1 fruit fly cellular context compared by ENCODE assay signal in genomic region chr3L:1628176-1628866, dm6.
TF ChIP-seq lines count a peak whose summit lies in the region.

Gene CG13928, minus strand, starts transcription at chr3L:1628377.

TF ChIP-seq in whole organism, embryonic, 481 proteins besides CTCF, POLR2A, EP300 and RAD21 (continued from another document):
- TF ChIP-seq prd (optimal IDR thresholded peaks at IDR 0.05; lab: Kevin White, UChicago) (no peak), prd (GFP tag; IDR thresholded peaks at IDR 0.05; lab: Robert Waterston, UW) (no peak), Kr (GFP tag; optimal IDR thresholded peaks at IDR 0.05; lab: Kevin White, UChicago) (peak; percentile 44), dm (GFP tag; optimal IDR thresholded peaks at IDR 0.05; lab: Kevin White, UChicago) (no peak), CrebB (tag; optimal IDR thresholded peaks at IDR 0.05; lab: Kevin White, UChicago) (no peak), lola (GFP tag; optimal IDR thresholded peaks at IDR 0.05; lab: Kevin White, UChicago) (no peak), pzg (GFP tag; optimal IDR thresholded peaks at IDR 0.05; lab: Kevin White, UChicago) (peak; percentile 21), Doc2 (GFP tag; IDR thresholded peaks at IDR 0.05; lab: Robert Waterston, UW) (no peak), stc (GFP tag; IDR thresholded peaks at IDR 0.05; lab: Robert Waterston, UW) (no peak), CG34224 (GFP tag; IDR thresholded peaks at IDR 0.05; lab: Robert Waterston, UW; ENCODE audit: partially characterized antibody) (no peak), disco-r (GFP tag; optimal IDR thresholded peaks at IDR 0.05; lab: Kevin White, UChicago) (no peak), Ets97D (GFP tag; optimal IDR thresholded peaks at IDR 0.05; lab: Kevin White, UChicago) (no peak), CG14860 (GFP tag; IDR thresholded peaks at IDR 0.05; lab: Robert Waterston, UW; ENCODE audit: partially characterized antibody) (no peak), toy (GFP tag; IDR thresholded peaks at IDR 0.05; lab: Robert Waterston, UW) (no peak), chn (GFP tag; optimal IDR thresholded peaks at IDR 0.05; lab: Kevin White, UChicago) (no peak), sens-2 (GFP tag; IDR thresholded peaks at IDR 0.05; lab: Robert Waterston, UW) (no peak), CG4730 (GFP tag; IDR thresholded peaks at IDR 0.05; lab: Robert Waterston, UW) (no peak), CG10979 (tag; optimal IDR thresholded peaks at IDR 0.05; lab: Kevin White, UChicago) (no peak), ken (GFP tag; IDR thresholded peaks at IDR 0.05; lab: Robert Waterston, UW) (no peak), CG12071 (GFP tag; optimal IDR thresholded peaks at IDR 0.05; lab: Kevin White, UChicago) (no peak), CG1233 (GFP tag; optimal IDR thresholded peaks at IDR 0.05; lab: Kevin White, UChicago) (no peak), nau (GFP tag; optimal IDR thresholded peaks at IDR 0.05; lab: Kevin White, UChicago) (no peak), CG11093 (GFP tag; IDR thresholded peaks at IDR 0.05; lab: Robert Waterston, UW) (no peak), Hey (tag; optimal IDR thresholded peaks at IDR 0.05; lab: Kevin White, UChicago) (no peak), so (GFP tag; IDR thresholded peaks at IDR 0.05; lab: Robert Waterston, UW) (0 out of 3 replicates have a peak, but pooled peaks have one; percentile 30), CG3726 (GFP tag; IDR thresholded peaks at IDR 0.05; lab: Robert Waterston, UW) (no peak), gfzf (GFP tag; optimal IDR thresholded peaks at IDR 0.05; lab: Kevin White, UChicago) (no peak), CG4617 (GFP tag; optimal IDR thresholded peaks at IDR 0.05; lab: Kevin White, UChicago; ENCODE audit: borderline replicate concordance) (no peak), Dip2 (GFP tag; IDR thresholded peaks at IDR 0.05; lab: Robert Waterston, UW) (no peak), ewg (GFP tag; optimal IDR thresholded peaks at IDR 0.05; lab: Kevin White, UChicago) (peak; percentile 89), zfh2 (GFP tag; optimal IDR thresholded peaks at IDR 0.05; lab: Kevin White, UChicago) (no peak), CG17568 (GFP tag; optimal IDR thresholded peaks at IDR 0.05; lab: Kevin White, UChicago) (no peak), HLH4C (GFP tag; IDR thresholded peaks at IDR 0.05; lab: Robert Waterston, UW; ENCODE audit: partially characterized antibody) (no peak), chm (GFP tag; IDR thresholded peaks at IDR 0.05; lab: Robert Waterston, UW) (no peak), CG33213 (GFP tag; optimal IDR thresholded peaks at IDR 0.05; lab: Kevin White, UChicago) (no peak), CG10147 (GFP tag; optimal IDR thresholded peaks at IDR 0.05; lab: Kevin White, UChicago) (no peak), unpg (GFP tag; optimal IDR thresholded peaks at IDR 0.05; lab: Kevin White, UChicago) (no peak), gce (GFP tag; IDR thresholded peaks at IDR 0.05; lab: Robert Waterston, UW) (no peak), Usf (GFP tag; optimal IDR thresholded peaks at IDR 0.05; lab: Kevin White, UChicago) (no peak), az2 (GFP tag; optimal IDR thresholded peaks at IDR 0.05; lab: Kevin White, UChicago) (no peak), pfk (GFP tag; optimal IDR thresholded peaks at IDR 0.05; lab: Kevin White, UChicago) (no peak), B-H2 (GFP tag; optimal IDR thresholded peaks at IDR 0.05; lab: Kevin White, UChicago) (no peak), her (GFP tag; optimal IDR thresholded peaks at IDR 0.05; lab: Kevin White, UChicago) (no peak), Optix (GFP tag; IDR thresholded peaks at IDR 0.05; lab: Robert Waterston, UW) (no peak), vfl (GFP tag; optimal IDR thresholded peaks at IDR 0.05; lab: Kevin White, UChicago) (no peak), CG16779 (GFP tag; IDR thresholded peaks at IDR 0.05; lab: Robert Waterston, UW) (peak; percentile 87), Fer1 (GFP tag; optimal IDR thresholded peaks at IDR 0.05; lab: Kevin White, UChicago) (peak; percentile 40), eyg (GFP tag; optimal IDR thresholded peaks at IDR 0.05; lab: Kevin White, UChicago) (no peak), lab (GFP tag; optimal IDR thresholded peaks at IDR 0.05; lab: Kevin White, UChicago) (peak; percentile 9), NfI (GFP tag; optimal IDR thresholded peaks at IDR 0.05; lab: Kevin White, UChicago) (no peak), Fer2 (tag; optimal IDR thresholded peaks at IDR 0.05; lab: Kevin White, UChicago) (no peak), CG17612 (GFP tag; IDR thresholded peaks at IDR 0.05; lab: Robert Waterston, UW) (no peak), CG11398 (GFP tag; optimal IDR thresholded peaks at IDR 0.05; lab: Kevin White, UChicago) (no peak), bcd (GFP tag; optimal IDR thresholded peaks at IDR 0.05; lab: Kevin White, UChicago) (peak; percentile 3), Atf-2 (GFP tag; optimal IDR thresholded peaks at IDR 0.05; lab: Kevin White, UChicago) (no peak), CG13775 (GFP tag; optimal IDR thresholded peaks at IDR 0.05; lab: Kevin White, UChicago) (no peak), oc (tag; optimal IDR thresholded peaks at IDR 0.05; lab: Kevin White, UChicago) (no peak), CG14014 (GFP tag; IDR thresholded peaks at IDR 0.05; lab: Robert Waterston, UW) (no peak), gsb (GFP tag; IDR thresholded peaks at IDR 0.05; lab: Robert Waterston, UW) (no peak), CG12219 (GFP tag; optimal IDR thresholded peaks at IDR 0.05; lab: Kevin White, UChicago) (no peak), CG18764 (GFP tag; optimal IDR thresholded peaks at IDR 0.05; lab: Kevin White, UChicago) (peak; percentile 97), ATbp (GFP tag; optimal IDR thresholded peaks at IDR 0.05; lab: Kevin White, UChicago) (no peak), CG17829 (tag; optimal IDR thresholded peaks at IDR 0.05; lab: Kevin White, UChicago) (no peak), NFAT (GFP tag; IDR thresholded peaks at IDR 0.05; lab: Robert Waterston, UW) (0 out of 2 replicates have a peak, but pooled peaks have one; percentile 36), CG5180 (GFP tag; optimal IDR thresholded peaks at IDR 0.05; lab: Kevin White, UChicago) (no peak), knrl (GFP tag; IDR thresholded peaks at IDR 0.05; lab: Robert Waterston, UW; ENCODE audit: partially characterized antibody) (0 out of 3 replicates have a peak, but pooled peaks have one; percentile 11), zfh1 (GFP tag; IDR thresholded peaks at IDR 0.05; lab: Robert Waterston, UW) (no peak), seq (GFP tag; IDR thresholded peaks at IDR 0.05; lab: Robert Waterston, UW) (peak; percentile 75; the same call in 1 of the 2 replicates), Dp (GFP tag; optimal IDR thresholded peaks at IDR 0.05; lab: Kevin White, UChicago) (no peak), CG13894 (tag; optimal IDR thresholded peaks at IDR 0.05; lab: Kevin White, UChicago) (peak; percentile 98), CG10462 (GFP tag; optimal IDR thresholded peaks at IDR 0.05; lab: Kevin White, UChicago) (no peak), Atf6 (GFP tag; IDR thresholded peaks at IDR 0.05; lab: Robert Waterston, UW) (0 out of 2 replicates have a peak, but pooled peaks have one; percentile 5), Lim3 (GFP tag; IDR thresholded peaks at IDR 0.05; lab: Robert Waterston, UW) (no peak), emc (GFP tag; optimal IDR thresholded peaks at IDR 0.05; lab: Kevin White, UChicago) (no peak), Med (GFP tag; lab: Kevin White, UChicago) (peak; percentile 53), CG1602 (GFP tag; optimal IDR thresholded peaks at IDR 0.05; lab: Kevin White, UChicago) (no peak), Side (GFP tag; optimal IDR thresholded peaks at IDR 0.05; lab: Kevin White, UChicago) (no peak), CG12155 (GFP tag; optimal IDR thresholded peaks at IDR 0.05; lab: Kevin White, UChicago) (peak; percentile 14), z (GFP tag; IDR thresholded peaks at IDR 0.05; lab: Robert Waterston, UW) (peak; percentile 60; the same call in 1 of the 3 replicates), sc (optimal IDR thresholded peaks at IDR 0.05; lab: Kevin White, UChicago) (no peak), sc (GFP tag; optimal IDR thresholded peaks at IDR 0.05; lab: Kevin White, UChicago) (no peak), Myb (GFP tag; optimal IDR thresholded peaks at IDR 0.05; lab: Kevin White, UChicago) (no peak), CG13296 (GFP tag; optimal IDR thresholded peaks at IDR 0.05; lab: Kevin White, UChicago) (no peak)
